Worm (Caenorhabditis elegans) whole organism, L4/young adult: Measurements from ENCODE around the gene C52E4.7.

Experiments
- W03F9.2 ChIP-seq: fragments of 150-350 bp; optimal IDR thresholded peaks from 2 replicates; lab custom pipeline; 2014; ENCODE audit warnings: missing biosample characterization, missing genetic modification characterization
- dao-5 ChIP-seq: sonication (generic microtip); optimal IDR thresholded peaks from 2 replicates; lab custom pipeline; 2016; ENCODE audit warnings: missing genotype, missing genetic modification characterization, moderate library complexity, missing compliant biosample characterization
- him-1 ChIP-seq: sonication (generic microtip); optimal IDR thresholded peaks from 2 replicates; lab custom pipeline; 2016; ENCODE audit warnings: missing genotype, missing genetic modification reagents, missing genetic modification characterization, missing compliant biosample characterization

The C52E4.7 gene

ce11 chrV:11964723-11965122 lies 29.4 kb upstream of the C52E4.7 start, which contains the start of gene F58H1.7:
Gene F58H1.7, minus strand, starts transcription at chrV:11964823.
- TF ChIP-seq dao-5: no peak

- no peak for TF ChIP-seq him-1
- TF ChIP-seq W03F9.2 (tag; lab: Kevin White, UChicago): no peak
- TF ChIP-seq dao-5: no peak
Measured at ce11 chrV:11975233-11975632, 18.9 kb upstream of the C52E4.7 start, which contains the start of gene cpr-1. Gene cpr-1, plus strand, starts transcription at chrV:11975551.

ce11 chrV:11976734-11977133 lies 17.4 kb upstream of the C52E4.7 start:
- TF ChIP-seq W03F9.2 (tag; lab: Kevin White, UChicago): no peak
- no peak for TF ChIP-seq dao-5
- no peak for TF ChIP-seq him-1

DNA sequence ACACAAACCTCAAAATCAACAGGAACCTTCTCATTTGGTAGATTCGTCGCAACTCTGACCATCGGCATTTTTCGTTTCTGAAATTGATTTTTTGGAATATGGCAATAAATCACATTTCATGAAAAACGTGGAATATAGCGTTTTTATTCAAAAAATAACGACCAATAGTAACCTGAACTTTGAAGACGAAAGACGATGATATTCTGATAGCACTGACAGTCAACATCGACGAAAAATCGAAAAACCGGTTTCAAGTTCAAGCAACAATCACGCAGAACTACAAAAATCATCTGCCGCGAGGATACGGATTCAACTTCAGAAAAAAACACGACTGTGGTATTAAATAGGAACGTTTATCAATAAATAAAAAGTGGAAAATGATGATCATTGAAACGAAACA lies 15.9 kb upstream of the C52E4.7 start, which contains the start of gene mif-2:
TSS of gene mif-2 (minus strand) at position 281 of the 400 bp plus-strand sequence.
- TF ChIP-seq him-1 (no peak), dao-5 (no peak), W03F9.2 (tag; lab: Kevin White, UChicago) (no peak)

DNA sequence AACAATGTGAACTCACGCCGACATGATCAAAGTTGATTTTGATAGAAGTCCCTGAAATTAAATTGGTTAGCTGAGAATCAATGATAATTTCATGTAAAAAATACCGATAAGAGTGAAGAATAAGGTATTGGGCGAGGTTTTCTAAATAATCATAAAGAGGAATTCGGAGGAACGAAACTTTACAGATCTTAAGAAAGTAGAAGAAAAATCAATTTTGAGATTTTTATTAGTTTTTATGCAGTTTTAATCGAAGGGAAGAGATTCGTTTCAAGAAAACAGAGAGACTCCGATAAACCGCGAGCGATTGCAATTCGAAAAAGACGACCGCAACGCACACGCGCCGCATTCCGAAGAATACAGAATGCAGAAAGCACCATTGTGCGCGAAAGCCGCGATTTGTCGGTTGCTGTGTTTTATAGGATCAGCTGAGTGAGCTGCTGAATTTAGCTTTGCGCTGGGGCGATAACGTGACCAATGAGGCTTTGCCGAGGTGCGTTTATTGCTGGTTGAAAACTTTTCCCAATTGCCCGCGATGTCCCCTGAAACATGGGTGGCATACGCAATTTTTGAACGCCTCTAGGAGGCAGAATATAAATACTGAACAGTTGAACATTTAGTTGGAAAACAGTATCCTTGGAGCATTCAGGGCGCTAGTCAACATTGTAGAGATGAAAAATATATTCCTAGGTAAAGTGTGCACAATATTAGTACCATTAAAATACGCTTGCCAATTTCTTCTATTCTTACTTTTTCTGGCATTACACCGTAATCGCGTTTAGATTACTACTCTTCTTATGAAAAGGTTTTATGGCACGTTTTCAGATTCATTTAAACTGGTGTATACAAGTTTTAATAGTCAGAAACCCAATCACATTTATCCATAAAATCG lies 14.2 kb upstream of the C52E4.7 start, which contains the start of gene snr-4:
TSS of gene snr-4 (minus strand) at position 51 of the 889 bp plus-strand sequence.
- TF ChIP-seq W03F9.2 (tag; lab: Kevin White, UChicago) (peak; percentile 57), him-1 (peak; percentile 91), dao-5 (peak; percentile 78)

- TF ChIP-seq him-1 (no peak), W03F9.2 (tag; lab: Kevin White, UChicago) (peak; percentile 68)
Measured at ce11 chrV:11982309-11982708, 11.8 kb upstream of the C52E4.7 start, which contains the start of gene rpt-1. Gene rpt-1, minus strand, starts transcription at chrV:11982397.

- TF ChIP-seq dao-5 (no peak), him-1 (no peak), W03F9.2 (tag; lab: Kevin White, UChicago) (no peak)
Measured at ce11 chrV:11985384-11985783, 8.7 kb upstream of the C52E4.7 start, which contains the start of gene mans-2. Gene mans-2, minus strand, starts transcription at chrV:11985484.

- TF ChIP-seq him-1 (no peak), dao-5 (no peak), W03F9.2 (tag; lab: Kevin White, UChicago) (no peak)
Measured at ce11 chrV:11986078-11986869, 7.8 kb upstream of the C52E4.7 start.

DNA sequence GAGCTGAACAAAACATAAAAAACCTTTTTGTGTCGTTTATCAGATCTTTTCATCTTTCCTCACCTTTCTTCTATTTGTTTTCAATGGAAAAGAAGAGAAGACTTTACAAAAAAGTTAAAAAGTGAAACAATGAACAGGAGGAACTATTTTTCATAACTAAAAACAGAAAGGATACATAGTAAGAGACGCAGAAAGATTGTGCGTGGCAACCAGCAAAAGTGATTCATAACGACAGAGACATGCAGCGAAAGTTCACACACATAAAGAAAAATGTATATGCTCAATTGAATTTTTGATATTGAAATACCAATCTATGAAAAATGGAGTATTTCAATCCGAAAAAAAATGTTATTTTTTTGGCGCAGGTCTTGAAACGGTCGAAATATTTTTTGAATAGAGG lies 4.2 kb upstream of the C52E4.7 start:
- no peak for TF ChIP-seq dao-5
- TF ChIP-seq W03F9.2 (tag; lab: Kevin White, UChicago): no peak
- no peak for TF ChIP-seq him-1

DNA sequence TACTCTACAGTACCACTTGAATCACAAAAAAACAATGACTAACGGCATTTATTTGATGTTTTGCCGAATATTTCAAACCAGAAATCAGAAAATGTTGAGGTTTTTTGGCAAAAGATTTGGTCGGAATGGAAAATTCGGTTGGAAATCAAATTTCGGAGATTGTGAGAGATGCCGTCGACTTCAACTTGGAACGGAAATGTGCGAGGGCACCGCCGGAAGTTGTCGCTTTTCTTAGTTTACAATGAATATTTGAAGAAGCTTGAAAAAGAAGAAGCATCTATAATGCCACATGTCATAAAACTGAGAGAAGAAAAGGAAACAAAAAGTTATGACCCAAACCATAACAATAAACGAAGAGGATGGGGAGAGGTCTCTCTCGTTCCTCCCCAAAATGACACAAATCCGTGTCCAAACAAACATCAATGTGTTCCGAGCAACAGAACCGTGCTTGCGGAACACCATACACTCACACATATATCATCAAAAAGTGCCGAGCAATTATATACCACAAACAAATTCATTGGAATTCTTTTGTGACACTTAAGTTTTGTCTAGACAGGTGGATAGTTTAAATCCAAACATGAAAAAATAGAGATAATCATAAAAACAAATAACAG lies 3.5 kb upstream of the C52E4.7 start:
- TF ChIP-seq dao-5: no peak
- TF ChIP-seq W03F9.2 (tag; lab: Kevin White, UChicago): no peak
- TF ChIP-seq him-1: no peak

- no peak for TF ChIP-seq W03F9.2 (tag; lab: Kevin White, UChicago)
- no peak for TF ChIP-seq dao-5
- TF ChIP-seq him-1: no peak
Measured at ce11 chrV:11995862-11996261, 1.8 kb downstream of the C52E4.7 start, which contains the start of gene C52E4.12. Gene C52E4.12, plus strand, starts transcription at chrV:11996162.

DNA sequence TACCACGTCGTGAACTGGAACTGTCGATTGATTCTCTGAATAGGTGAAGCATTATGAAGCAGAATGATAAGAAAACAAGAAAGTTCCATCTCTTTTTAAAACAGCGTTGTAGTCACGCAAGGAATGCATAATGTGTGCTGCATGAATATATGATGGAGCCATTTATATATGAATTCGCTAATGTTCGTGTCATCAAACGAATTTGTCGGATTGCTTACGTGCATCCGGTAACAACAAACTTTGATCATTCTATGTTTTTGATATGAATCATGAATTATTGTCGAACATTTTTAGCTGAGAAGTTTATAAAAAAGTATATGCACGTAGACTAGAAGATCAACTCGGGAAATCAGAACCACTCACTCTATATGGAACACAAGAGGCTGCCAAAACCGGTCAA lies 3.3 kb downstream of the C52E4.7 start:
- TF ChIP-seq W03F9.2 (tag; lab: Kevin White, UChicago) (no peak), him-1 (no peak), dao-5 (no peak)

ce11 chrV:12001747-12002456 lies 7.8 kb downstream of the C52E4.7 start, which contains the start of gene gcy-33:
Gene gcy-33, minus strand, starts transcription at chrV:12001797.
- peak; percentile 94 for TF ChIP-seq dao-5
- TF ChIP-seq W03F9.2 (tag; lab: Kevin White, UChicago): peak; percentile 62
- TF ChIP-seq him-1: peak; percentile 48
